Fruit fly (Drosophila melanogaster): ENCODE measurements around the gene Dhfr.

The Dhfr gene

dm6 chr3R:16480995-16481394 lies at the start of gene Dhfr:
TSS of gene Dhfr (plus strand) at chr3R:16481167.
- no peak for TF ChIP-seq noc (tag; optimal IDR thresholded peaks at IDR 0.05)

DNA sequence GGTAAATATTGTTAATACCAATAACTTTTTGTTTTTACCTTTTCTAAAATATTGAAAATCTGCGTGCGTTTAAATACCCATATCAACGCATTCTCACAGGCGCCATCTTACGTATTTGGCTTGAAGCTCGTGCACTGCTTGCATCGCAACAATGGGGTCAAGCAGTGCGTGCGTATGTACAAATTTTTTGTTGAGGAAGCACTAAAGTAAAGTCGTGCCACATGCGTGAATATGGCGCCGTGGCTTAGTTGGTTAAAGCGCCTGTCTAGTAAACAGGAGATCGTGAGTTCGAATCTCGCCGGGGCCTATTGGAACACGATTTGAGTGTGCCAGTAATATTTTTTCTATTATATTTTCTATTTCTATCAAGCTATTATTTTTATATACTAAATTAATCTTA lies 49.3 kb upstream of the Dhfr start:
- no peak for TF ChIP-seq noc (tag; optimal IDR thresholded peaks at IDR 0.05)

dm6 chr3R:16432665-16433065 lies 48.3 kb upstream of the Dhfr start, which contains the start of gene Fntb:
TSS of gene Fntb (plus strand) at chr3R:16432998.
- peak; percentile 85 for TF ChIP-seq noc (tag; optimal IDR thresholded peaks at IDR 0.05)

DNA sequence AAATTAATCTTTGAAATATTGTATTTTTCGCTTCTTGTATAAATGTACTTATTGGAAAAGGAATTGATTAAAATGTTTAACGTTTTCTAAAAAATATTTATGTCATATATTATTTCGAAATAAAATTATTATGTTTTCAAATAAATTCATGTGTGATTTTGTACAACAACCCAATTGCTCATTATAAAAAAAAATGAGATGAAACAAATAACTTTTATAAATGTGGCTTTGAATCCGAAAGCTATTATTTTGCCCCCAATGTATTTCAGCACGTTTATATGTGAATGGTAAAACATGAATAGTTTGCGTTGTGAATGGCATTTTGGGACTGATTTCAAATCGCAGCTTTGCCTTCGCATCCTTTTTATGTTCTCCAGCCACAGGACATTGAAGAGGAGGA lies 46.4 kb upstream of the Dhfr start, which contains the start of gene CG14881:
TSS of gene CG14881 (plus strand) at position 301 of the 400 bp plus-strand sequence.
- no peak for TF ChIP-seq noc (tag; optimal IDR thresholded peaks at IDR 0.05)

- no peak for TF ChIP-seq noc (tag; optimal IDR thresholded peaks at IDR 0.05)
These were observed 44.5 kb upstream of the Dhfr start, which contains the start of gene mRpS33 for dm6 chr3R:16436374-16437037. TSS of gene mRpS33 (minus strand) at chr3R:16436597.

- TF ChIP-seq noc (tag; optimal IDR thresholded peaks at IDR 0.05): no peak
These were observed 39.5 kb upstream of the Dhfr start, which contains the start of gene ema for dm6 chr3R:16441367-16441923. TSS of gene ema (minus strand) at chr3R:16441661.

DNA sequence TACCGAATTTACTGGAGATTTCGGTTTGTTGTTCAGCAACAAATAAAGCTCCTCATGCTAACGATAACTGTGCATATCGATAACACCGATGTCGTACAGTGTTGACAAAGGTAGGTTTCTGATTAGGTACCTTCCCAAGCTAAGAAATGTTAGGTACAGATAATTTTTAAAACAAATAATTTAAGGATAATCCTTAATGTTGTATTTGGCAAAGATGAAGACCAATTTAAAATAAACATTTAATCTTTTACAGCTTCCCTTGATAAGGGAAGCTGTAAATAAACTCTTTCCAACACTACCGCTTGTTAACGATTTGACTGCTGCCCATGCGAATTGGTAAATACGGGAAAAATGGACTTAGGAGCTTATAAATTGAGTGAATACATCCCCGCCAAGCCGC lies 38.0 kb upstream of the Dhfr start, which contains the start of the genes Ttc1 and CG14882:
TSS of gene Ttc1 (minus strand) at position 71 of the 400 bp plus-strand sequence.
TSS of gene CG14882 (plus strand) at position 271 of the 400 bp plus-strand sequence.
- peak; percentile 86 for TF ChIP-seq noc (tag; optimal IDR thresholded peaks at IDR 0.05)

- peak; percentile 7 for TF ChIP-seq noc (tag; optimal IDR thresholded peaks at IDR 0.05)
These were observed 34.1 kb upstream of the Dhfr start for dm6 chr3R:16446836-16447235.

DNA sequence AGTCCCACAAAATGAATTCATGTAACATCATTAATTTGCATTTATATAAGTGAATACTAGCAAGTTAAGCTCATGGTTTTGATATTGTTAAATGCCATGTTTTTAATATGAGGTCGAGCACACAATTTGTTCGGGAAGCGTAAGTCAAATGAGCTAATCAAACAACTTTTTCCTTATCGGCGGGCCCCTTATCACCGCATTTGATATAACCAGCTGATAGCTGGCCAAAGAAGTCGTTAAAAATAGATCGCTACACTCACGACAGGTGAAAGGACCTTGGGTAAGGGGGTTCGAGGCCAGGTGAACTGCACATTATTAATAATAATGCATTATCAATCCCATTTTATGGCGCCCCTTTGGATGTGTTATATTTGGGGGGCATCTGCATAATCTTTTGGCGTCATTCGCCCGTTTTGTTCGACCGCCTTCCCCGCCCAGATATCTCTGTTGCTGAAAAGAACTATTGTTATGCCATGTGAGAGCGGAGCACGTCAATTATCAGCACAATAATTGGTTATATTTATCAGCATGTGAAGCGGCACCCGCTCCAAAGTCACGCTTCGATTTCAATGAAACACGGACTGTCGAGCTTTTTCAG lies 33.4 kb upstream of the Dhfr start:
- TF ChIP-seq noc (tag; optimal IDR thresholded peaks at IDR 0.05): no peak

DNA sequence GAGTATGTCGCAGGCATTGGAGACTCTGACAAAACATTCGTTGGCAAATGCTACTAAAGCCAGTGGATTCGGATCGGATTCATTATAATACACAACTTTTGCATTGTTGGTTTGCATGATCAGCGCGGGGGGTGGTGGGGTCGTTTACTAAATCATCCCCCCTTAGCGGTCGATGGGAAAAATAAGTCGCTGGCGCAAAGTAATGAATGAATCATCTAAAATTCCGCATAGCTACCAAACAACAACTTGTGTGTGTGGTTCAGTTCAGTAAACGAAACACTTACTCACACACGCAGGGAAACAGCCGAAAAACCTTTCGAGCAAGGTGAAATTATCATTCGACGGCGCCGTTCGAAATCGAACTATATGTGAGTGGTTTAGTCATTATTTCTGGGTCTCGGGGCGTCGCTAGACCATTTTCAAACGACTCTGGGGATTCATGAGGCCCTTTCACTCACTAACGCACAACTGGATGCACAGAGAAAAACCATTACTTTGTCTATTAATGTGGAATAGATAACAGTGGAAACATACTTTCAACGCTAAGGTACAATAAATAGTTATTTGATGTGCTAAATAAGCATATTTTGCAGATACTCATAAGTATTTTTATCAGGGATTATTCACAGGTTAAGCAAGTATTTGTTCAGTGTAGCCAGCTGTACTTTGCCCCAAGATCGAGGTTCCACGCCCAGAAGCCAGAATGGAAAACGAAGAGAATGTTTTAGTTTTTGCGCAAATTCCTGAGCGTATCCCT lies 32.4 kb upstream of the Dhfr start:
- TF ChIP-seq noc (tag; optimal IDR thresholded peaks at IDR 0.05): peak; percentile 80

DNA sequence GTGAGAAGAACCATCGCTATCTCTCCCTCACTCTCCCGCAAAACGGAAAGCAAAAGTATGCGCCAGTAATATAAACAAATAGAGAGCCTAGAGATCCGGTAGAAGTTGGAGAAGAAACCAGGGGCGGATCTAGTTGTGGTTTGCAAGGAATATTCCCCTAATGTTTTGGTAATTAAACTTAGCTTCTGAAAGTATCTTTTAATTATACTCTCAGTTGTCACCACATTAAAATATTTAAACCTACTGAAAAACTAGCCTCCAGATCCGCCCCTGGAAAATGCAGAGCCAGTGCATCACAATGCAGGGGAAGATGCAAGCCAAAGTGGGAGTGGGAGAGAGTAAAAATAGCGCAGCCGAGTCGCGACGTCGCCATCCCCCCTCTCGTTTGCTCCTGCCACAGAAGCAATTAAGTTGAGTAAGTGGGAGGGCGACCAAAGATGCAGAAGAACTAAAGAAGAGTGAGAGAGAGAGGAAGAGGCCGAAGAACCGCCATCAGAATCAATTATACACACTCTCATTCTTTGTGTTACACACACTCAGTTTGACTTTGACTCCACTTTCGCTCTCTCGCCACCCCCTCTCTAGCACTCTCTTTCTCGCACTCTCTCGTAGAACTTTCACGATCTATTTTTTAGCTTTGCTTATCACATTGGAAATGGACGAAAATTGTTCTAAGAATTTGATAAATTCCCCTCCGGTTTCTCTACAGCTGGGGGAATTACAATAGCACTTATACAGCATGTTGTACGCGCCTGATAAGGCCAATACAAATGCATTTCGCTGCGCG lies 31.6 kb upstream of the Dhfr start:
- peak; percentile 84 for TF ChIP-seq noc (tag; optimal IDR thresholded peaks at IDR 0.05)

DNA sequence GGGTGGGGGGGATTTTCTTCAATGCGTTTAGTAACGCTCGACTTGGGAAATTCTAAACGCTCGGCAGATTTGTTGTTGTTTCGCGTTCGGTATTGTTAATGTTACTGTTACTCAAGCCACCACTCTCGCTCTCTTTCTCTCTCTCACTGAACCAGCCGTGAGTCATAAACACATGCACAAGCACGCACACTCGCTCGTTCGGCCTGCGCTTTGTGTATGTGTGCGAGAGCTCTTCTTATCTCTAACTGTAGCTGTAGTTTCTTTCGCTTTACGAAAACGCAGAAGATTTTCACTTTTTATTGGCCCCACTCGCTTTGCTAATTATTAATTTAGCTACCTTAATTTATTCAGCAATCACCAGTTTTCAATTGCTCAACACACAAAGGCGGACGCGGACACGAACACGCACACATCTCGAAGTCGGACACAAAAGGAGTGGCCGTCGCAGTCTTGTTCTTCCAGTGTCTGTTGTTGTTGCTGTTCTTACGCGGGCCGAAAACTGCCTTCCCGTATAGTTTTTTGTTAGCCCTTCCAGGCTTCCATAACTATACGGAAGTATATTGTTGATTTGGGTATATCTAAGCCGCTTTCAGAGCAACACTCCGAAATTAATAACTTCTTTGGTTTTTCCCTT lies 27.9 kb upstream of the Dhfr start:
- TF ChIP-seq noc (tag; optimal IDR thresholded peaks at IDR 0.05): no peak

dm6 chr3R:16453597-16453996 lies 27.4 kb upstream of the Dhfr start, which contains the start of gene Pak3:
TSS of gene Pak3 (minus strand) at chr3R:16453821.
- no peak for TF ChIP-seq noc (tag; optimal IDR thresholded peaks at IDR 0.05)

DNA sequence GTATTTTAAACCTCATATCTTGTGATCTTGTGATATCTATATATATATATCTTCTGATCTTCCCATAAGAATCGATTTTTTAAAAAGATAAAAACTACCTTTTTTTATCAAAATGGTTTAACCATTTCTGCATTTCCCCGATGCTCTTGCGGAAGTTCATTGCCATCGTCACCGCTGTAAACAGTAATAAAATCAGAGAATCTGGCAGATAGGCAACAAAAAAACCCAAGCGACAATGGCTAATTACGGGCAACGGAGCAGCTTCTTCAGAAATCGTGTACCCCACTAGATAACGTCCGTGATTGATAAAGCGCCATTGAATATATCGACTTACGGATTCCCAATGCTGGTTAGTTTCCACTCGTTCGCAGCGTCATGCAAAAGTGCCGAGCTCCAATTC lies 26.8 kb upstream of the Dhfr start, which contains the start of gene CG10405:
TSS of gene CG10405 (plus strand) at position 301 of the 400 bp plus-strand sequence.
- TF ChIP-seq noc (tag; optimal IDR thresholded peaks at IDR 0.05): no peak

dm6 chr3R:16455875-16456274 lies 25.1 kb upstream of the Dhfr start, which contains the start of gene CG14883:
TSS of gene CG14883 (plus strand) at chr3R:16456052.
- TF ChIP-seq noc (tag; optimal IDR thresholded peaks at IDR 0.05): no peak

Data from whole organism, larva.